Fruit fly (Drosophila melanogaster) whole organism, wandering third instar larva: ENCODE measurements around the gene CG18473.
A peak's percentile ranks its signal among the peaks of the same experiment; 100 is the strongest.

ENCODE experiments used
- Abd-B ChIP-seq: fragments of >200 bp; optimal IDR thresholded peaks from 2 replicates; lab custom pipeline; 2017; ENCODE audit warnings: missing biosample characterization, missing genetic modification characterization
- CG32264 ChIP-seq: fragments of 200-800 bp; sonication (Bioruptor generic); optimal IDR thresholded peaks from 2 replicates; lab custom pipeline; 2016; ENCODE audit warnings: missing biosample characterization, missing genetic modification characterization
- CG9705 ChIP-seq: fragments of 200-800 bp; sonication (Bioruptor generic); optimal IDR thresholded peaks from 2 replicates; lab custom pipeline; 2018; ENCODE audit warnings: missing biosample characterization, mild to moderate bottlenecking, missing genetic modification characterization
- Dfd ChIP-seq: fragments of >200 bp; optimal IDR thresholded peaks from 2 replicates; lab custom pipeline; 2017; ENCODE audit warnings: missing biosample characterization, missing genetic modification characterization
- Dif ChIP-seq: fragments of 200-275, 200-300 bp; sonication (Bioruptor generic); optimal IDR thresholded peaks from 2 replicates; lab custom pipeline; 2018; ENCODE audit warnings: missing biosample characterization, missing genetic modification characterization; ENCODE audit not compliant: partially characterized antibody
- GATAd ChIP-seq: sonication (Bioruptor generic); optimal IDR thresholded peaks from 2 replicates; lab custom pipeline; 2016; ENCODE audit warnings: missing biosample characterization, missing genetic modification characterization
- HLH106 ChIP-seq: fragments of 200-800 bp; optimal IDR thresholded peaks from 3 replicates; lab custom pipeline; 2019; ENCODE audit warnings: missing biosample characterization, mild to moderate bottlenecking, missing genetic modification characterization, moderate library complexity
- Hnf4 ChIP-seq: fragments of 200-800 bp; sonication (Bioruptor generic); optimal IDR thresholded peaks from 2 replicates; lab custom pipeline; 2016; ENCODE audit warnings: missing biosample characterization, mild to moderate bottlenecking, missing genetic modification characterization
- Hr78 ChIP-seq: fragments of >200 bp; optimal IDR thresholded peaks from 2 replicates; lab custom pipeline; 2017; ENCODE audit warnings: missing biosample characterization, missing genetic modification characterization
- Hr83 ChIP-seq: fragments of 200-300 bp; sonication (Bioruptor generic); optimal IDR thresholded peaks from 2 replicates; lab custom pipeline; 2016; ENCODE audit warnings: missing biosample characterization, mild to moderate bottlenecking, missing genetic modification characterization, moderate library complexity; ENCODE audit not compliant: poor library complexity, severe bottlenecking
- Jra ChIP-seq: sonication (Bioruptor generic); optimal IDR thresholded peaks from 2 replicates; lab custom pipeline; 2016; ENCODE audit warnings: missing biosample characterization, missing genetic modification characterization
- Mio ChIP-seq: sonication (Bioruptor generic); optimal IDR thresholded peaks from 2 replicates; lab custom pipeline; 2016; ENCODE audit warnings: missing biosample characterization, missing genetic modification characterization
- Myc ChIP-seq: fragments of >200 bp; optimal IDR thresholded peaks from 2 replicates; lab custom pipeline; 2017
- N ChIP-seq: fragments of >200 bp; optimal IDR thresholded peaks from 2 replicates; lab custom pipeline; 2018; ENCODE audit warnings: missing biosample characterization, missing external identifiers, missing genetic modification characterization
- OdsH ChIP-seq: fragments of 200-800 bp; sonication (Bioruptor generic); optimal IDR thresholded peaks from 2 replicates; lab custom pipeline; 2016; ENCODE audit warnings: missing biosample characterization, mild to moderate bottlenecking, missing genetic modification characterization
- Rel ChIP-seq, 2 experiments: fragments of 200-800 bp; sonication (Bioruptor generic) in 1 of 2; optimal IDR thresholded peaks; 2 replicates in 1 of 2; 3 replicates in 1 of 2; lab custom pipeline; 2016 to 2019; ENCODE audit warnings: mild to moderate bottlenecking in 2 of 2, missing biosample characterization in 2 of 2, missing genetic modification characterization in 2 of 2, moderate library complexity in 1 of 2
- Sp1 ChIP-seq: fragments of 200-800 bp; sonication (Bioruptor generic); optimal IDR thresholded peaks from 3 replicates; lab custom pipeline; 2019; ENCODE audit warnings: missing biosample characterization, mild to moderate bottlenecking, missing genetic modification characterization, moderate library complexity
- Vsx2 ChIP-seq: fragments of 200-300, 225-300 bp; sonication (Bioruptor generic); optimal IDR thresholded peaks from 2 replicates; lab custom pipeline; 2018; ENCODE audit warnings: missing biosample characterization, missing genetic modification characterization; ENCODE audit not compliant: partially characterized antibody
- br ChIP-seq: fragments of 200-800 bp; sonication (Bioruptor generic); optimal IDR thresholded peaks from 2 replicates; lab custom pipeline; 2016; ENCODE audit warnings: missing biosample characterization, missing genetic modification characterization
- brk ChIP-seq: fragments of 200-800 bp; sonication (Bioruptor generic); optimal IDR thresholded peaks from 2 replicates; lab custom pipeline; 2016; ENCODE audit warnings: missing biosample characterization, mild to moderate bottlenecking, missing genetic modification characterization
- dl ChIP-seq, 2 experiments: fragments of 175-275, 200-275 bp in 1 of 2; fragments of 200-275 bp in 1 of 2; sonication (Bioruptor generic); optimal IDR thresholded peaks; lab custom pipeline; 2018; ENCODE audit warnings: mild to moderate bottlenecking in 2 of 2, missing biosample characterization in 2 of 2, missing genetic modification characterization in 2 of 2, moderate library complexity in 2 of 2; ENCODE audit not compliant: partially characterized antibody in 2 of 2, insufficient read depth in 1 of 2
- dmrt93B ChIP-seq: fragments of 200-800 bp; sonication (Bioruptor generic); optimal IDR thresholded peaks from 2 replicates; lab custom pipeline; 2018; ENCODE audit warnings: missing biosample characterization, mild to moderate bottlenecking, missing genetic modification characterization
- dsf ChIP-seq: sonication (Bioruptor generic); optimal IDR thresholded peaks from 2 replicates; lab custom pipeline; 2016; ENCODE audit warnings: missing biosample characterization, missing genetic modification characterization, borderline replicate concordance
- ey ChIP-seq: fragments of 200-800 bp; sonication (Bioruptor generic); optimal IDR thresholded peaks from 2 replicates; lab custom pipeline; 2016; ENCODE audit warnings: missing biosample characterization, missing genetic modification characterization
- foxo ChIP-seq, 2 experiments: fragments of 200-800 bp; sonication (Bioruptor generic); optimal IDR thresholded peaks; 2 replicates in 1 of 2; 3 replicates in 1 of 2; lab custom pipeline; 2016 to 2017; ENCODE audit warnings: missing biosample characterization in 2 of 2, missing genetic modification characterization in 2 of 2
- fru ChIP-seq: fragments of 200-800 bp; sonication (Bioruptor generic); optimal IDR thresholded peaks from 3 replicates; lab custom pipeline; 2016; ENCODE audit warnings: missing biosample characterization, mild to moderate bottlenecking, missing genetic modification characterization
- h ChIP-seq: fragments of 200-800 bp; sonication (Bioruptor generic); optimal IDR thresholded peaks from 3 replicates; lab custom pipeline; 2016; ENCODE audit warnings: missing biosample characterization, mild to moderate bottlenecking, missing genetic modification characterization
- jim ChIP-seq: fragments of 175-275, 200-325 bp; sonication (Bioruptor generic); optimal IDR thresholded peaks from 2 replicates; lab custom pipeline; 2016; ENCODE audit warnings: missing biosample characterization, mild to moderate bottlenecking, missing genetic modification characterization
- lola ChIP-seq: fragments of >200 bp; optimal IDR thresholded peaks from 2 replicates; lab custom pipeline; 2017; ENCODE audit warnings: missing biosample characterization, missing genetic modification characterization
- pan ChIP-seq: fragments of >200 bp; optimal IDR thresholded peaks from 2 replicates; lab custom pipeline; 2017
- psq ChIP-seq: fragments of 200-800 bp; sonication (Bioruptor generic); optimal IDR thresholded peaks from 3 replicates; lab custom pipeline; 2017; ENCODE audit warnings: missing biosample characterization, mild to moderate bottlenecking, missing genetic modification characterization, moderate library complexity
- rgr ChIP-seq: fragments of 200-800 bp; sonication (Bioruptor generic); optimal IDR thresholded peaks from 3 replicates; lab custom pipeline; 2016; ENCODE audit warnings: missing biosample characterization, mild to moderate bottlenecking, missing genetic modification characterization
- sage ChIP-seq: fragments of 200-800 bp; sonication (Bioruptor generic); optimal IDR thresholded peaks from 2 replicates; lab custom pipeline; 2016; ENCODE audit warnings: missing biosample characterization, mild to moderate bottlenecking, missing genetic modification characterization
- sv ChIP-seq: fragments of 200-800 bp; sonication (Bioruptor generic); optimal IDR thresholded peaks from 3 replicates; lab custom pipeline; 2016; ENCODE audit warnings: missing biosample characterization, missing genetic modification characterization
- tai ChIP-seq: sonication (Bioruptor generic); optimal IDR thresholded peaks from 2 replicates; lab custom pipeline; 2016; ENCODE audit warnings: missing biosample characterization, missing genetic modification characterization
- usp ChIP-seq: fragments of >200 bp; optimal IDR thresholded peaks from 2 replicates; lab custom pipeline; 2017; ENCODE audit warnings: missing biosample characterization, missing genetic modification characterization
- woc ChIP-seq: sonication (Bioruptor generic); optimal IDR thresholded peaks from 2 replicates; lab custom pipeline; 2016; ENCODE audit warnings: missing biosample characterization, mild to moderate bottlenecking, missing genetic modification characterization

CG18473 gene

DNA sequence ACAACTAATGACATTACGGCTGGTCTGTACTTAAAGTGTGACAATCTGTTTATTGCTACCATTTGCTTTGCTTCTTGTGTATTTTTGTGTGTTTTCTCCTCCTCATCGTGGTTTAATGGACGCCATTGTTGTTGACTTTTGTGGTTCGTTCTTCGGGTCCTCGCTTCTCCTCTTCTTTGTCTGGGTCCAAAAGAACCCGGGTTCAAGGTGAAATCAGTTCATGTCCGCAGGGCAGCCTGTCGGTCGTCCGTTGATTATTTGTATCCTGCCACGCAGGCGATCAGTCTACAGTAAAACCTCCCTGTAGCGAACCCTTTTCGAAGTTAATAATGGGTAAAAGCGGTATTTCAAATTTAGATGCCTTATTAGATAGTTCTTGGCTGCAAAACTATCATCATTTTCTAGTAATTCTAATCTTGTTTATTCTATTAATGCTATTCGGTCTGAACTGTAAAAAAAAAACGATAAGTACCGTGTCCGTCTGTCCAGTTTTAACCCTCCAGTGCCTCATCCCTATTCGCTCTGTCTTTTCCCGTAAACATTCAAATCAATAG lies 13.8 kb upstream of the CG18473 start:
- peak; percentile 51 for TF ChIP-seq rgr (GFP tag; lab: Kevin White, UChicago)
- peak; percentile 57 for TF ChIP-seq h
- TF ChIP-seq woc (GFP tag; lab: Kevin White, UChicago) = peak; percentile 62
- TF ChIP-seq foxo (GFP tag; optimal IDR thresholded peaks at IDR 0.05; lab: Kevin White, UChicago) = peak in 1 of 2 experiments; percentile 55
- TF ChIP-seq dmrt93B (GFP tag; lab: Kevin White, UChicago) = peak; percentile 33
- no peak for TF ChIP-seq Myc (lab: Kevin White, UChicago)
- no peak for TF ChIP-seq Dfd
- TF ChIP-seq br (GFP tag; lab: Kevin White, UChicago) = peak; percentile 57
- TF ChIP-seq ey = peak; percentile 42
- peak; percentile 33 for TF ChIP-seq Hnf4 (GFP tag; lab: Kevin White, UChicago)
- peak; percentile 51 for TF ChIP-seq fru (GFP tag; lab: Kevin White, UChicago)
- TF ChIP-seq Hr83 (GFP tag; lab: Kevin White, UChicago) = no peak
- peak; percentile 36 for TF ChIP-seq Sp1 (GFP tag; lab: Kevin White, UChicago)
- TF ChIP-seq dl (GFP tag; optimal IDR thresholded peaks at IDR 0.05; lab: Kevin White, UChicago; ENCODE audit: insufficient read depth in 1 of 2, partially characterized antibody in 2 of 2) = no peak
- peak; percentile 53 for TF ChIP-seq psq
- TF ChIP-seq, all 38 proteins: peak for 11

- no peak for TF ChIP-seq Myc (lab: Kevin White, UChicago)
- TF ChIP-seq rgr (GFP tag; lab: Kevin White, UChicago) = no peak
- TF ChIP-seq GATAd (GFP tag; lab: Kevin White, UChicago) = no peak
- no peak for TF ChIP-seq Abd-B
- no peak for TF ChIP-seq jim (GFP tag; lab: Kevin White, UChicago)
- no peak for TF ChIP-seq woc (GFP tag; lab: Kevin White, UChicago)
- no peak for TF ChIP-seq Sp1 (GFP tag; lab: Kevin White, UChicago)
- TF ChIP-seq Mio (GFP tag; lab: Kevin White, UChicago) = no peak
- peak; percentile 23 for TF ChIP-seq Rel (GFP tag; optimal IDR thresholded peaks at IDR 0.05; lab: Kevin White, UChicago)
- no peak for TF ChIP-seq Rel (tag; optimal IDR thresholded peaks at IDR 0.05; lab: Kevin White, UChicago)
- no peak for TF ChIP-seq ey
- TF ChIP-seq pan = peak; percentile 22
- TF ChIP-seq Dfd = no peak
- no peak for TF ChIP-seq usp (GFP tag; lab: Kevin White, UChicago)
- TF ChIP-seq sage = no peak
- peak; percentile 87 for TF ChIP-seq psq
- TF ChIP-seq Jra = no peak
- TF ChIP-seq Dif (GFP tag; lab: Kevin White, UChicago) = no peak
- TF ChIP-seq sv = no peak
- no peak for TF ChIP-seq tai
- no peak for TF ChIP-seq Hnf4 (GFP tag; lab: Kevin White, UChicago)
- TF ChIP-seq brk (GFP tag; lab: Kevin White, UChicago) = no peak
- no peak for TF ChIP-seq dsf (GFP tag; lab: Kevin White, UChicago)
- TF ChIP-seq h = no peak
- TF ChIP-seq CG9705 (GFP tag; lab: Kevin White, UChicago) = no peak
Measured at dm6 chr3R:9350561-9351379, 12.3 kb upstream of the CG18473 start.

dm6 chr3R:9351415-9352379 lies 11.4 kb upstream of the CG18473 start:
- TF ChIP-seq br (GFP tag; lab: Kevin White, UChicago) (peak; percentile 31), dsf (GFP tag; lab: Kevin White, UChicago) (no peak), woc (GFP tag; lab: Kevin White, UChicago) (peak; percentile 8), GATAd (GFP tag; lab: Kevin White, UChicago) (no peak), usp (GFP tag; lab: Kevin White, UChicago) (no peak), Mio (GFP tag; lab: Kevin White, UChicago) (no peak), Dfd (no peak), dl (GFP tag; optimal IDR thresholded peaks at IDR 0.05; lab: Kevin White, UChicago; ENCODE audit: insufficient read depth in 1 of 2, partially characterized antibody in 2 of 2) (no peak), Sp1 (GFP tag; lab: Kevin White, UChicago) (peak; percentile 12), lola (GFP tag; lab: Kevin White, UChicago) (no peak), OdsH (GFP tag; lab: Kevin White, UChicago) (peak; percentile 60), Abd-B (no peak), h (peak; percentile 73), CG32264 (GFP tag; lab: Kevin White, UChicago) (no peak), rgr (GFP tag; lab: Kevin White, UChicago) (peak; percentile 66), dmrt93B (GFP tag; lab: Kevin White, UChicago) (peak; percentile 25), foxo (GFP tag; optimal IDR thresholded peaks at IDR 0.05; lab: Kevin White, UChicago) (peak in 1 of 2 experiments; percentile 49), CG9705 (GFP tag; lab: Kevin White, UChicago) (no peak), ey (peak; percentile 64), Hr83 (GFP tag; lab: Kevin White, UChicago) (no peak), Rel (GFP tag; optimal IDR thresholded peaks at IDR 0.05; lab: Kevin White, UChicago) (no peak), Rel (tag; optimal IDR thresholded peaks at IDR 0.05; lab: Kevin White, UChicago) (peak; percentile 84), HLH106 (tag; lab: Kevin White, UChicago) (peak; percentile 4), Dif (GFP tag; lab: Kevin White, UChicago) (no peak), N (GFP tag; lab: Kevin White, UChicago) (no peak), psq (no peak), Vsx2 (GFP tag; lab: Kevin White, UChicago) (no peak), Hr78 (GFP tag; lab: Kevin White, UChicago) (no peak), jim (GFP tag; lab: Kevin White, UChicago) (no peak), fru (GFP tag; lab: Kevin White, UChicago) (peak; percentile 59)
